Worm (Caenorhabditis elegans) whole organism, early embryonic: ENCODE data around the gene ncx-8.

ENCODE experiments used
- B0310.2 ChIP-seq: sonication (generic microtip); optimal IDR thresholded peaks from 2 replicates; lab custom pipeline; 2016; ENCODE audit warnings: mild to moderate bottlenecking, missing genetic modification characterization, missing compliant biosample characterization
- F13C5.2 ChIP-seq: sonication (generic microtip); optimal IDR thresholded peaks from 2 replicates; lab custom pipeline; 2017; ENCODE audit warnings: mild to moderate bottlenecking, missing genetic modification characterization, inconsistent platforms, missing compliant biosample characterization
- aly-1 ChIP-seq: sonication (generic microtip); optimal IDR thresholded peaks from 2 replicates; lab custom pipeline; 2016; ENCODE audit warnings: missing genetic modification characterization, missing compliant biosample characterization
- ama-1 ChIP-seq: fragments of 150-350 bp; optimal IDR thresholded peaks from 2 replicates; lab custom pipeline; 2014
- ceh-13 ChIP-seq: fragments of 200-800 bp; sonication (Bioruptor generic); optimal IDR thresholded peaks from 2 replicates; lab custom pipeline; 2018; ENCODE audit warnings: mild to moderate bottlenecking, missing genetic modification characterization, missing compliant biosample characterization
- ceh-36 ChIP-seq: sonication (generic microtip); optimal IDR thresholded peaks from 2 replicates; lab custom pipeline; 2016; ENCODE audit warnings: missing genetic modification characterization, inconsistent platforms, missing compliant biosample characterization
- ets-7 ChIP-seq: sonication (generic microtip); optimal IDR thresholded peaks from 2 replicates; lab custom pipeline; 2016; ENCODE audit warnings: missing genotype, missing genetic modification characterization, missing compliant biosample characterization
- flt-1 ChIP-seq: fragments of 200-800 bp; sonication (Bioruptor generic); IDR thresholded peaks from 2 replicates; pipeline ENCODE4 v1.3.6; 2022; ENCODE audit warnings: missing genetic modification characterization, missing compliant biosample characterization
- hmbx-1 ChIP-seq: sonication (generic microtip); optimal IDR thresholded peaks from 2 replicates; lab custom pipeline; 2016; ENCODE audit warnings: mild to moderate bottlenecking, missing genetic modification characterization, missing compliant biosample characterization
- hmg-4 ChIP-seq: fragments of 200-800 bp; sonication (Bioruptor generic); optimal IDR thresholded peaks from 2 replicates; lab custom pipeline; 2018; ENCODE audit warnings: mild to moderate bottlenecking, missing genetic modification characterization, missing compliant biosample characterization
- hnd-1 ChIP-seq: sonication (generic microtip); optimal IDR thresholded peaks from 2 replicates; lab custom pipeline; 2016; ENCODE audit warnings: missing genetic modification characterization, missing compliant biosample characterization
- pes-1 ChIP-seq: fragments of 200-800 bp; sonication (Bioruptor generic); IDR thresholded peaks from 2 replicates; pipeline ENCODE4 v1.3.6; 2022; ENCODE audit warnings: missing genetic modification reagents, missing genetic modification characterization, missing compliant biosample characterization
- scrt-1 ChIP-seq: fragments of 200-800 bp; sonication (Bioruptor generic); IDR thresholded peaks from 2 replicates; pipeline ENCODE4 v1.3.6; 2022; ENCODE audit warnings: missing genetic modification characterization, missing compliant biosample characterization
- sea-1 ChIP-seq: fragments of 200-800 bp; sonication (Bioruptor generic); conservative IDR thresholded peaks from 2 replicates; pipeline ENCODE4 v1.3.6; 2022; ENCODE audit warnings: missing genetic modification characterization, missing compliant biosample characterization
- tbx-11 ChIP-seq: fragments of 200-800 bp; sonication (Bioruptor generic); IDR thresholded peaks from 2 replicates; pipeline ENCODE4 v1.3.6; 2022; ENCODE audit warnings: missing genetic modification characterization, missing compliant biosample characterization
- tbx-37 ChIP-seq: fragments of 200-800 bp; sonication (Bioruptor generic); conservative IDR thresholded peaks from 2 replicates; pipeline ENCODE4 v1.3.6; 2022; ENCODE audit warnings: missing genetic modification reagents, missing genetic modification characterization, missing compliant biosample characterization
- tra-4 ChIP-seq: sonication (generic microtip); optimal IDR thresholded peaks from 2 replicates; lab custom pipeline; 2017; ENCODE audit warnings: missing genetic modification characterization, missing compliant biosample characterization

Gene ncx-8

DNA sequence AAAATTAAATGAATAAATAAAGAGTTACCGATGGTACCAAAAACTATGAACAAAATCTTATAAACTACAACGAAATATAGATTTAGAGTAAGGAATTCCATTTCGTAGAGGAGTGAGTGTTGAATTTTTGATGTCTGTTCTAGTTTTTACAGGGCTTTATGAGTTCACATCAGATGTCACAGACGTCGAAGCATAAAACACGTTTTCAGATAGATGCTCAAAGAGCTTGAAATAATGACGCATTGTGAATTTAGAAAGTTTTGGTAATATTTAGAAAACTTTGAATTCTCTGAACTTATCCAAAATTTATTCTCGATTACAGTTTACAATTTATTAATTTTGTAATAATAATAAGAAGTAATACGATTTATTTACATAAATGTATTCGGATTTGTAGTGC is 14.1 kb downstream of the ncx-8 start, which contains the start of gene srsx-9:
Gene srsx-9 (minus strand): TSS at position 101 of the 400 bp plus-strand sequence.
- no peak for TF ChIP-seq hmg-4 (GFP tag; lab: Kevin White, UChicago)
- TF ChIP-seq hnd-1, result no peak
- no peak for TF ChIP-seq B0310.2 (tag; lab: Kevin White, UChicago)

DNA sequence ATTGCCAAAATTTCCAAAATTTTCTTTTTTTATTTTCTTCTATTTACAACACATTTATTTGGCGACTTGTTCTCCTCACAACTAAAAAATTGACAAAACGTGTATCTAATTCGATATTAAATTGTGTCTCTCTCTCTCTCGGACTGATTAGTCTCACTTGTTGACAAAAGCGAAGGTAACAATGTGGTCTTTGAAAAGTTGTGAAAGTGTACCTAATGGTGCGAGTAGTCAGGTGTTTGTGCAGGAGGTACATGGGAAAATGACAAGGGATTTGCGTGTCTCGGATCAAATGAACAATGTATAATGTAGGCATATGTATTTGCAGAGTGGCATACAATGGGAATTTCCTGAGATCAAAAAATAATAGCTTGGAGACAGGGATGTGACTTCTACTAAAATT is 17.5 kb downstream of the ncx-8 start:
- TF ChIP-seq ets-7 (tag; lab: Kevin White, UChicago), result no peak

DNA sequence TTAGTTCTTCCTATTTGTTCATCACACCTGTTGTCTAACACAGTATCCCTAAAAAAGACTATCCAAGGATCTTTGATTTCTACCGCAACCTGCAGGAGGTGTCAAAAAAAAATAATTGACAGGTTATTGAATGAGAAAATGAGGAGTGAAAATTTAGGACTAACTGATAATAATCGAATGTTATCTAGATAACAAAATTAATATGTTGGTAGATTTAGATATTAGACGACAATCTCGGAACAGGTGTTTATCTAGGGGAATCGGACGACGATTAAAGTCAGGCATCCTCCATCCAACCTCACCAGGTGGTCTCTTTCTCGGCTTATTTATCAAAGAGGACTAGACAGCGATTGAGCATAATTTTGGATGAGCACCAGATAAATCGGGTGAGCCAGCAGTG is 18.2 kb downstream of the ncx-8 start:
- no peak for TF ChIP-seq F13C5.2 (tag; lab: Kevin White, UChicago)
- no peak for TF ChIP-seq B0310.2 (tag; lab: Kevin White, UChicago)
- no peak for TF ChIP-seq pes-1
- TF ChIP-seq ceh-13 (GFP tag; lab: Kevin White, UChicago), result no peak
- TF ChIP-seq hmg-4 (GFP tag; lab: Kevin White, UChicago), result no peak
- TF ChIP-seq flt-1 (GFP tag; lab: Robert Waterston, UW), result no peak
- TF ChIP-seq scrt-1 (GFP tag; lab: Robert Waterston, UW), result no peak
- TF ChIP-seq hmbx-1 (tag; lab: Kevin White, UChicago), result no peak
- no peak for TF ChIP-seq tra-4 (tag; lab: Kevin White, UChicago)
- no peak for TF ChIP-seq tbx-11 (GFP tag; lab: Robert Waterston, UW)
- no peak for TF ChIP-seq aly-1
- no peak for TF ChIP-seq sea-1 (GFP tag; lab: Robert Waterston, UW)
- TF ChIP-seq hnd-1, result no peak
- no peak for TF ChIP-seq ets-7 (tag; lab: Kevin White, UChicago)
- no peak for TF ChIP-seq ceh-36 (tag; lab: Kevin White, UChicago)
- TF ChIP-seq ama-1 (lab: Kevin White, UChicago), result no peak
- no peak for TF ChIP-seq tbx-37 (GFP tag; lab: Robert Waterston, UW)

DNA sequence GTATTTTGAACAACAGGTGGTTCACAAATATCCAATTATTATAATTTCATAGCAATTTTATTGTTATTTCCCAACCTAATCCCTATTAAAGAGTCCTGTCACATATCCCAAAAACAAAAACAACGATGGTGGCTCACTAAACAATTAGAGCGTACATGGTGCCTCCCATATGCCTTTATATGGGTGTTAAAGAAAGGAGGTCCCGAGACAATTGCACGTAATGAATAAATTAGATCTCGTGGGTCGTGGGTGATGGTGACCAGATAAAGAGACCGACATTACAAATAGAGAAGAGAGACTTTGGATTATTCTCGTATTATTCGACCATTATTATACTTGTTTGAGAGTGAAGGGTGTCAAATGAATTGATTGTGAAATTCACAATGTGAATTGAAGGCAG is 19.8 kb downstream of the ncx-8 start:
- 0 out of 2 replicates have a peak, but pooled peaks have one; percentile 10 for TF ChIP-seq pes-1
- TF ChIP-seq hmg-4 (GFP tag; lab: Kevin White, UChicago), result no peak
- no peak for TF ChIP-seq ceh-36 (tag; lab: Kevin White, UChicago)

DNA sequence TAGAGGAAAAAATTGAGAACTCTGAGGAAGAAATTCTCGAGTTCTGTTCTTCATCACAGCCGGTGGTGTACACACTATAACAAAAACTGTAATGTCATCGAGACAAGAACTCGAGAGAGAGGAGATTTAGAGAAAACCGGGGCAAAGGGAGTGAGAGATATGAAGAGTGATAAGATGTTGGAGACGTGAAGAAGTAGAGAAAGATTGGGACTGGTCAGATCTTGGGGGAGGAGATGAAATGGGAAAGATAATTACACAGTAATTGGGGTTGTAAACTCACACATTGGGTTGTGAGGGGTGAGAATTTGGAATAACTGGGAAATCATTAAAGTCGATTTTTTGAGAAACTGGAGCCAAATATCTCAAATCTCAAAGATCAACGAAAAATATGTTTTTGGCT is 21.2 kb downstream of the ncx-8 start:
- TF ChIP-seq aly-1 (no peak), hnd-1 (no peak), scrt-1 (GFP tag; lab: Robert Waterston, UW) (no peak), pes-1 (no peak), ceh-13 (GFP tag; lab: Kevin White, UChicago) (no peak), tra-4 (tag; lab: Kevin White, UChicago) (no peak), tbx-11 (GFP tag; lab: Robert Waterston, UW) (no peak), tbx-37 (GFP tag; lab: Robert Waterston, UW) (no peak), hmbx-1 (tag; lab: Kevin White, UChicago) (no peak), sea-1 (GFP tag; lab: Robert Waterston, UW) (no peak)

DNA sequence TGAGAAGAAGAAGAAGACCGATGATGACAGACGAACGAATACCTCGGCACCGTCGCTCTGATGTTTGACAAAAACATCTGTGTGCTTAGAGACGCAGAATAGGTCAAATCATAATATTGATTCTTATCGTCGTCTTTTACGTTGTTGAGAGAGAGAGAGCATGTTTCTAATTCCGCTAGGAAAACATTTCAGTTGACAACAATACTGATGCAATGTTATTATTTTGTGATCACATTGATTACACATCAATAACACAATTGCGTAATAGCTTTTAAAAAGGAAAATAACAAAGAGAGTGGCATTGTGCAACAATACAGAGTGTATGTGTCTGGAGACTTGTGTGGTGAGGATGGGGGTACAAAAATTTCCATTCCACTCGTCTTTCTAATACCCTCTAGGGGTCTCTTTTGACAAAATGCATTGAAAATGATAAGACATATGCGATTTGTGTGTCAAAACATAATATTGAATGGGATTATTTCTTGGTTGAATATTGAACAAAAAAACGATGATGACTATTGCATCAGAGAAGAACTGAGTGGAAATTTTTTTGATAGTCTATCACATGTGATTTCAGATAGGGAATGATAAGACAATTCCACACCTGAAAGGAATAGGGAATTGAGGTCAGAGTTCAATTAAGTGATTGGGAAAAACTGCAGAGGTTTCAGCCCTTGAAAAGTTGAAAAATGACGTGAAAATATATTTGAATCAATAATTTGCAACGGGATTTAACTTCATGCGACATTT is 22.2 kb downstream of the ncx-8 start:
- TF ChIP-seq tbx-37 (GFP tag; lab: Robert Waterston, UW) (no peak), pes-1 (no peak), tra-4 (tag; lab: Kevin White, UChicago) (no peak), sea-1 (GFP tag; lab: Robert Waterston, UW) (no peak), B0310.2 (tag; lab: Kevin White, UChicago) (no peak), ets-7 (tag; lab: Kevin White, UChicago) (no peak), scrt-1 (GFP tag; lab: Robert Waterston, UW) (no peak), ceh-13 (GFP tag; lab: Kevin White, UChicago) (no peak), flt-1 (GFP tag; lab: Robert Waterston, UW) (no peak), hmbx-1 (tag; lab: Kevin White, UChicago) (no peak), F13C5.2 (tag; lab: Kevin White, UChicago) (no peak), ceh-36 (tag; lab: Kevin White, UChicago) (no peak), ama-1 (lab: Kevin White, UChicago) (no peak)

DNA sequence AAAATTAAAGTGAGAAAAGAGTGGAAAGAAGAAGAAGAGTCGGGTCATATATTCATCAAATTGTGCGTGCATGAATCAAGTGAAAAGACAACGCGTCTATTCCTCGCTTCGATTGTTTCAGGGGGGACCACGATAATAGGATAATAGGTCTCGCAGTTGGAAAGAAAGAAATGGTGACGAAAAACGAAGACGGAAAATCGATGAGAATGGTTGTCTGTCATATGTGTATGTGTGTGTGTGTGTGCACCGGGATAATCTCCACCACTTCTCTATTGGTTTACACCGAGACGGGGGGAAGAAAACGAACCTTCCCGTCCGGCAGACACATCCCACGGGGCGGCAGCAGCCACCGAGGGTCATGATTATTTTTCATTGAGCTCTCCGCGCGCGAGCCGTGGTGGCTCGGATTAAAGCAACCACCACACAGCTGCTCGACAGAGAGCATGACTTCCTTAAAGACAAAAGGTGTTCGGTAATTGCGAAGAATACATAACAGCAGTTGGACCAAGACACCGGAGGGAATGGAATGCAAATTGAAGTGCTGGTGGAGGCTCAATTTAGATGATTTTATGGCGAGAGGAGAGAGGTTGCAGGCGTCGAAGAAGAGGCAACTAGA is 22.9 kb downstream of the ncx-8 start:
- peak; percentile 78 for TF ChIP-seq scrt-1 (GFP tag; lab: Robert Waterston, UW)
- TF ChIP-seq hmg-4 (GFP tag; lab: Kevin White, UChicago), result peak; percentile 52
- TF ChIP-seq ceh-36 (tag; lab: Kevin White, UChicago), result peak; percentile 45
- no peak for TF ChIP-seq B0310.2 (tag; lab: Kevin White, UChicago)

DNA sequence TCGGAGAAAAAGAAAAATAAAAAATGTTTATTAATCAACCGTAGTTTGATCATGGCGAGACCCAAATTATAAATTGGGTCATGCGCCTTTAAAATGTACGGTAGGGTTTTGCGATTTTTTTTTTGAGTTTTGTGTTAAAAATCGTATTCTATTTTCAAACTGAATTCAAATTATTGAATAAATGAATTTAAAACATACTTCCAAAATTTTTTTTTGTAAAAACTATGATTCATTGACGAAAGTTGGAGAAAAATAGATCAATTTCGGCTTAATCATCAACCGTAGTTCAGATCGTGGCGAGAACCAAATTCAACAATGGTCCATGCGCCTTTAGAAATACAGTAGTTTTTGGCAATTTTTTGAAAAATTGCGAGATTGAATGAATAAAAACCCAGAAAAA is 23.4 kb downstream of the ncx-8 start:
- TF ChIP-seq ama-1 (lab: Kevin White, UChicago) (no peak), flt-1 (GFP tag; lab: Robert Waterston, UW) (no peak)
